Worm (Caenorhabditis elegans) whole organism, young adult: Measurements from ENCODE around the gene col-107.
A peak's percentile ranks its signal among the peaks of the same experiment; 100 is the strongest.

Source experiments
- ama-1 ChIP-seq, 3 experiments: fragments of 150-350 bp in 1 of 3; sonication (generic microtip) in 2 of 3; optimal IDR thresholded peaks; 2 replicates each; lab custom pipeline; 2014 to 2018; ENCODE audit warnings: missing biosample characterization in 2 of 3, missing genetic modification characterization in 2 of 3, missing genetic modification reagents in 2 of 3
- nfyb-1 ChIP-seq: fragments of 200-800 bp; sonication (Bioruptor generic); IDR thresholded peaks from 2 replicates; pipeline ENCODE4 v1.3.6; 2022; ENCODE audit warnings: missing genetic modification reagents, missing genetic modification characterization, missing compliant biosample characterization
- unc-62 ChIP-seq: fragments of 150-350 bp; optimal IDR thresholded peaks from 2 replicates; lab custom pipeline; 2014; ENCODE audit warnings: missing biosample characterization, missing genetic modification reagents, missing genetic modification characterization

ce11 chrIV:1595802-1596201, 47.3 kb downstream of the col-107 start, which contains the start of gene npp-8:
- no peak for TF ChIP-seq ama-1 (optimal IDR thresholded peaks at IDR 0.05; lab: Kevin White, UChicago)
- TF ChIP-seq ama-1 (GFP tag; optimal IDR thresholded peaks at IDR 0.05; lab: Kevin White, UChicago): no peak
- no peak for TF ChIP-seq unc-62 (GFP tag; lab: Kevin White, UChicago)
- TF ChIP-seq nfyb-1: peak; percentile 81
